Fruit fly (Drosophila melanogaster): ENCODE data around the gene elm.
A peak's percentile ranks its signal among the peaks of the same experiment; 100 is the strongest.

Gene elm

DNA sequence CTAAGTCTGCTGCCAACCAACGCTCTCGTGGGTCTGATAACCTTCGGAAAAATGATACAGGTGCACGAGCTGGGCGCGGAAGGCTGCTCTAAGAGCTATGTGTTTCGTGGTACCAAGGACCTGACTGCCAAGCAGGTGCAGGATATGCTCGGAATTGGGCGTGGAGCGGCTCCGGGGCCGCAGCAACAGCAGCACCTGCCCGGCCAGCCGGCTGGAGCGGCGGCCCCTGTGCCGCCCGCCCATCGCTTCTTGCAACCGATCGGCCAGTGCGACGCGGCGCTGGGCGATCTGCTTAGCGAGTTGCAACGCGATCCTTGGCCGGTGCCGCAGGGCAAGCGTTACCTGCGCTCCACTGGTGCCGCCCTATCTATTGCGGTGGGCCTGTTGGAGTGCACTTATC lies 4.8 kb downstream of the elm start:
- TF ChIP-seq Med (GFP tag) (peak; percentile 55), Spps (tag; optimal IDR thresholded peaks at IDR 0.05) (no peak), ttk (GFP tag; IDR thresholded peaks at IDR 0.05) (0 out of 2 replicates have a peak, but pooled peaks have one; percentile 17), Rfx (GFP tag; IDR thresholded peaks at IDR 0.05) (0 out of 2 replicates have a peak, but pooled peaks have one; percentile 7), CG1832 (GFP tag; optimal IDR thresholded peaks at IDR 0.05) (peak; percentile 8), sens (GFP tag) (peak; percentile 30)

DNA sequence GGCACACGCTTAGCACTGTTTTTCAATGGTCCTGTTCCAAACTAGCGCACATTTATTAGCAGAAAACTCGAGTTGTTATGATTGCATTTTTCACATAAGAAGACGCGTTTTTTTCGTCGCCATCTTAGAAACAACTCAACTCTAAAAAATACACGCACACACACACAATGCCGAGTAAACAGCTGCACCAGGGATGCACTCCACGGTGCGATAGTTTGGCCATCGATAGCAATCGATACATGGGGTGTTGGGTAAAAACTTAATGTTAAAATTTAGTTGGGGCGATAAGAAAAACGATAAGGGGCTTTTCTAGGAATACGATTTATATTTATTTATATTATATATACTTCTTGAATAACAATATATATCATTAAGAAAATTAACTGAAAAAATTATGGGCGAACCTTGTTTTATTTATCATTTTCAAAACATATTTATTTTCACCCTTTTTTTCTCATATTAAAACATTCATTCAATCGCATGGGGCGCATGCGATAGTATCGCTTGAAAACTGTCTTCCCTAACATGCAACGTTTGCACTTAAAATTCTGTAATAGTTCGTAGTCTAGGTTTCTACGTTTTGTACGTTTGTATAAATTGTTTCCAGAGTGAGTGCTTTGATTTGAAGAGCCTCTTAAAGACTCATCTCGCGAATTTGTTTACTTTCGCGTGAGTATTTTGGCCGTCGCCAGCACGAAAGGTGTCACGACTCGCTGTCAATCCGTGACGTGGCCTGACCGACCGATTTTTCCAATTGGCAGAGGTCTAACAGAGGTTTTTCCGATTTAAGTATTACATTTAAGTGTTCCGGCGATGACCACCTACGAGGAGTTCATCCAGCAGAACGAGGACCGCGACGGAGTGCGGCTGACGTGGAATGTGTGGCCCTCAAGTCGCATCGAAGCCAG lies 5.8 kb downstream of the elm start, which contains the start of the genes MTA1-like and Sec23:
MTA1-like (minus strand) TSS at position 170 of the 908 bp plus-strand sequence.
Sec23 (plus strand) TSS at position 497 of the 908 bp plus-strand sequence.
- peak; percentile 10 for TF ChIP-seq CG3407 (GFP tag; optimal IDR thresholded peaks at IDR 0.05)
- TF ChIP-seq H2.0 (GFP tag; IDR thresholded peaks at IDR 0.05): no peak
- no peak for TF ChIP-seq cwo (GFP tag; optimal IDR thresholded peaks at IDR 0.05)
- TF ChIP-seq eyg (GFP tag; optimal IDR thresholded peaks at IDR 0.05): no peak
- TF ChIP-seq CG10147 (GFP tag; optimal IDR thresholded peaks at IDR 0.05): peak; percentile 56
- no peak for TF ChIP-seq zf30C (GFP tag; optimal IDR thresholded peaks at IDR 0.05)
- no peak for TF ChIP-seq CG30431 (GFP tag; optimal IDR thresholded peaks at IDR 0.05)
- peak; percentile 85 for TF ChIP-seq nerfin-2 (GFP tag; IDR thresholded peaks at IDR 0.05; ENCODE audit: partially characterized antibody)
- TF ChIP-seq her (GFP tag; optimal IDR thresholded peaks at IDR 0.05): no peak
- no peak for TF ChIP-seq CG9876 (GFP tag; optimal IDR thresholded peaks at IDR 0.05)
- no peak for TF ChIP-seq CG31388 (GFP tag; optimal IDR thresholded peaks at IDR 0.05)
- peak; percentile 38 for TF ChIP-seq CG16815 (GFP tag; optimal IDR thresholded peaks at IDR 0.05)
- peak; percentile 47 for TF ChIP-seq gcm2 (GFP tag; optimal IDR thresholded peaks at IDR 0.05)
- TF ChIP-seq CoRest (tag; optimal IDR thresholded peaks at IDR 0.05): peak; percentile 78
- peak; percentile 21 for TF ChIP-seq chn (GFP tag; optimal IDR thresholded peaks at IDR 0.05)
- TF ChIP-seq unpg (GFP tag; optimal IDR thresholded peaks at IDR 0.05): peak; percentile 29
- peak; percentile 25 for TF ChIP-seq gsb-n (tag; optimal IDR thresholded peaks at IDR 0.05)
- TF ChIP-seq Kr (GFP tag; optimal IDR thresholded peaks at IDR 0.05): peak; percentile 21
- no peak for TF ChIP-seq gsb (GFP tag; IDR thresholded peaks at IDR 0.05)
- TF ChIP-seq jigr1 (GFP tag; IDR thresholded peaks at IDR 0.05): peak; percentile 79; the same call in 2 of the 3 replicates
- 0 out of 3 replicates have a peak, but pooled peaks have one; percentile 27 for TF ChIP-seq CG11695 (GFP tag; IDR thresholded peaks at IDR 0.05)
- peak; percentile 5 for TF ChIP-seq Dp (GFP tag; optimal IDR thresholded peaks at IDR 0.05)
- peak; percentile 87 for TF ChIP-seq CG12659 (GFP tag; optimal IDR thresholded peaks at IDR 0.05)
- no peak for TF ChIP-seq CHES-1-like (GFP tag; optimal IDR thresholded peaks at IDR 0.05)
- no peak for TF ChIP-seq Lpt (GFP tag; optimal IDR thresholded peaks at IDR 0.05)
- no peak for TF ChIP-seq CG5245 (GFP tag; optimal IDR thresholded peaks at IDR 0.05)
- TF ChIP-seq Poxn (GFP tag; IDR thresholded peaks at IDR 0.05): no peak
- TF ChIP-seq CG10267 (tag; optimal IDR thresholded peaks at IDR 0.05): peak; percentile 80
- TF ChIP-seq Dref (GFP tag; IDR thresholded peaks at IDR 0.05): peak; percentile 82
- TF ChIP-seq croc (GFP tag; conservative IDR thresholded peaks at IDR 0.05): no peak
- TF ChIP-seq Hr39 (optimal IDR thresholded peaks at IDR 0.05): no peak
- peak; percentile 60 for TF ChIP-seq corto (GFP tag; optimal IDR thresholded peaks at IDR 0.05)
- TF ChIP-seq CG10366 (GFP tag; IDR thresholded peaks at IDR 0.05): no peak; the same call in 1 of the 2 replicates
- no peak for TF ChIP-seq salm (tag; optimal IDR thresholded peaks at IDR 0.05)
- peak; percentile 97 for TF ChIP-seq CG2116 (GFP tag; optimal IDR thresholded peaks at IDR 0.05)
- TF ChIP-seq CG18619 (GFP tag; optimal IDR thresholded peaks at IDR 0.05): peak; percentile 57
- TF ChIP-seq z (GFP tag; IDR thresholded peaks at IDR 0.05): no peak
- TF ChIP-seq ind (GFP tag; optimal IDR thresholded peaks at IDR 0.05): peak; percentile 61
- TF ChIP-seq Med (GFP tag): peak; percentile 80
- TF ChIP-seq CG12942 (GFP tag; optimal IDR thresholded peaks at IDR 0.05): peak; percentile 52
- peak; percentile 75 for TF ChIP-seq Hr3 (GFP tag; optimal IDR thresholded peaks at IDR 0.05)
- peak; percentile 78 for TF ChIP-seq CG12391 (tag; optimal IDR thresholded peaks at IDR 0.05)
- peak; percentile 5 for TF ChIP-seq Dip3 (GFP tag; optimal IDR thresholded peaks at IDR 0.05)

Measured in whole organism, embryonic.